Fruit fly (Drosophila melanogaster): ENCODE measurements around the gene CG7542.

dm6 chr3L:17569737-17570546, 20.3 kb downstream of the CG7542 start:
- peak; percentile 46 for TF ChIP-seq Eip93F (GFP tag; optimal IDR thresholded peaks at IDR 0.05)
- no peak for TF ChIP-seq spab (GFP tag; optimal IDR thresholded peaks at IDR 0.05)
- TF ChIP-seq Hr4 (GFP tag; optimal IDR thresholded peaks at IDR 0.05): no peak
- no peak for TF ChIP-seq CG4318 (GFP tag; optimal IDR thresholded peaks at IDR 0.05)
- TF ChIP-seq Lpt (GFP tag; optimal IDR thresholded peaks at IDR 0.05): peak; percentile 13
- peak; percentile 21 for TF ChIP-seq Met (GFP tag; optimal IDR thresholded peaks at IDR 0.05)
- peak; percentile 81 for TF ChIP-seq Blimp-1 (GFP tag; optimal IDR thresholded peaks at IDR 0.05)
- no peak for TF ChIP-seq CG10631 (GFP tag; optimal IDR thresholded peaks at IDR 0.05)
- TF ChIP-seq net (GFP tag; optimal IDR thresholded peaks at IDR 0.05): no peak
